Fruit fly (Drosophila melanogaster) ovary, adult (tissue): ENCODE data around the gene CG10445.

Experiments
- CG17801 ChIP-seq: fragments of 200-800 bp; optimal IDR thresholded peaks from 2 replicates; lab custom pipeline; 2019; ENCODE audit warnings: missing biosample characterization, mild to moderate bottlenecking, missing genetic modification characterization, moderate library complexity; ENCODE audit not compliant: partially characterized antibody

The CG10445 gene

DNA sequence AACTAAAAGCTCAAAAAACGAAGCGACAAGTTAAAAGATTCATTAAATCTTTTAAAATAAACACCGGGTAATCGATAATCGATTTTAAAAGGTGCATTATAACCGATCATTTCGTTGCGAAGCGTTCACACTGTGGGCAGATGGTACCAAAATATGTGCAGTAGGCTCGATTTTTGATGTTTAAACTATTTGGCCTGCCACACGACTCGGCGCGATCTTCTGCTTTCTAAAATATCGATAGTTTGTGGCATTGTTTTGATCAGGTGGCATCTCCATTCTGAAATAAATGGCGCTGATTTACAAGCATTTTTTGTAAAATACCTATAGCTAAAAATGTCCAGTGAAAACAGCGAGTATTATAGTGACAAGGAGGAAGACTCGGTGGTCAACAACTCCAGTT lies at the start of gene CG10445, which contains the start of gene lds:
Gene CG10445 (minus strand): TSS at position 104 of the 400 bp plus-strand sequence.
Gene lds (plus strand): TSS at position 236 of the 400 bp plus-strand sequence.
- no peak for TF ChIP-seq CG17801 (GFP tag; lab: Kevin White, UChicago)

DNA sequence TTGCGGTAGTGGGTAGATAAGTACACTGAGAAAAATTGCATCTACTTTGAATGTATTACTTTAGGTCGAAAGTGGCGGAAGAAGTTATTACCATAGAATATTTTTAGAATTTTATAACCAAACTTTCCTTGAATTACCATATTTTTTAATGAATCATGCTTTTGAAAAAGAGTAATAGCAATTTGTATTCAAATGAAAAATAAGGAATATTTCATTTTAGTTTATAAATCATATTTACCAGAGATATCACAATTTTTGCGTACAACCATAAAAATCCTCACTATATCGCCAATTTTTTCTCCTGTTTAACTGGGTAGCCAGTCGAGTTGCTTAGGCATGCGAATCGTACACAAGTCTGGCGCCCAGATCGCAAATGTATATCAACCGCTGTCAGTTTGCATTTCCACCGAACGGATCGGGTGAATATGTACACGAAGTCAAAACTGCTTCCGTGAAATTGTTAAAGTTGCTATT lies 49.6 kb upstream of the CG10445 start:
- TF ChIP-seq CG17801 (GFP tag; lab: Kevin White, UChicago): no peak

DNA sequence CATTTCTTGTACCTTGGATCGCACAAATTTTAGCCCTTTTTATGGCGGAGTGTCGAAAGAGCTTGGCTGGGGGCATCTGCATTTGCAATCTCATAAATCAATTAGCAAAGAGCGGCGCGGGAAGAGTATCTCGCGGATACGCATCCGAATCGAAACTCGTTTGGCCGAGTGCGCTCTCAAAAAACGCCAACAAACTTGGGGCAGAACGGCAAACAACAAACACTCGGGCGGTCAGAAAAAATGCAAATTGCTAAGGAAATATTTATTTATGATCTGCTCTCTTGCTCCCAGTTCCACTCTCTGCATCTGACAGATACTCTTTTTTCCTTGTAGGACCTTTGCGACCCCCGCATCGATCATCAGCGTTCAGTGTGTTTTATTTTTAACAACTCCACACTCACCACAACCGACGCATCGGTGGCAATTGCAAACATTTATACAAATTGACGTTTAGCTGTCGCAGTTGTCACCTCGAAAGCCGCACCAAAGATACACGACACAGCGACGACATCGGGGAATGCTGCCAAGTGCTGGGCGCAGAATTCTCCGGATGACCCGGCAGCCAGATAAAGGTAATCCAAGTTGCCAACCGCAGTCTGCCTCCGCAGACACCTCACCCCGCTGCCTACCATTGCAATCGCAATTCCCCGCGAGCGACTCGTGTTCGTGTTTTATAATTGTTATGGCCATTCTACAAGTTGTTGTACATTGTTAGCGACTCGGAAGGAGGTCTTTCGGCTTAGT lies 49.0 kb upstream of the CG10445 start:
- TF ChIP-seq CG17801 (GFP tag; lab: Kevin White, UChicago): no peak

DNA sequence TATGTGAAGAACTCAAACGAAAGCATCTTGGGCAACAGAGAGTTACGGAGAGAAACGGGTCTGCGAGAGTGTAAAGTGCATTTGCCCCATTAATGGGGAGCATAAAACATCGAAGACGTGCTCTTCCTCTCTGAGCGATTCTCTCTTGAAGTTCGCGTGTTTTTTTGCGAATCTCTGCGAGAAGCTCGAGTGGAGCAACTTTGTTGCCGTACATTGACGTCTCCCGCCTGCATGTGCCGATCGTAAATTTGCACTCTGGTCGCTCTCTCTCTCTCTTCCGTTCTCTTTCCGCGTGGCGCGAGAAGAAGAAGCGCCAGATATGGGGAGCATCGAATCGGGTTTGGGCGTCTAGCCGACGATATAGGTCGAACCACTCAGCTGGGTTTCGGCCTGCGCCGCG lies 47.7 kb upstream of the CG10445 start:
- TF ChIP-seq CG17801 (GFP tag; lab: Kevin White, UChicago): peak; percentile 18

- TF ChIP-seq CG17801 (GFP tag; lab: Kevin White, UChicago): no peak
Observed at dm6 chr3R:7967347-7967746, 47.2 kb upstream of the CG10445 start, which contains the start of gene dsx. Gene dsx (minus strand): TSS chr3R:7967408.

DNA sequence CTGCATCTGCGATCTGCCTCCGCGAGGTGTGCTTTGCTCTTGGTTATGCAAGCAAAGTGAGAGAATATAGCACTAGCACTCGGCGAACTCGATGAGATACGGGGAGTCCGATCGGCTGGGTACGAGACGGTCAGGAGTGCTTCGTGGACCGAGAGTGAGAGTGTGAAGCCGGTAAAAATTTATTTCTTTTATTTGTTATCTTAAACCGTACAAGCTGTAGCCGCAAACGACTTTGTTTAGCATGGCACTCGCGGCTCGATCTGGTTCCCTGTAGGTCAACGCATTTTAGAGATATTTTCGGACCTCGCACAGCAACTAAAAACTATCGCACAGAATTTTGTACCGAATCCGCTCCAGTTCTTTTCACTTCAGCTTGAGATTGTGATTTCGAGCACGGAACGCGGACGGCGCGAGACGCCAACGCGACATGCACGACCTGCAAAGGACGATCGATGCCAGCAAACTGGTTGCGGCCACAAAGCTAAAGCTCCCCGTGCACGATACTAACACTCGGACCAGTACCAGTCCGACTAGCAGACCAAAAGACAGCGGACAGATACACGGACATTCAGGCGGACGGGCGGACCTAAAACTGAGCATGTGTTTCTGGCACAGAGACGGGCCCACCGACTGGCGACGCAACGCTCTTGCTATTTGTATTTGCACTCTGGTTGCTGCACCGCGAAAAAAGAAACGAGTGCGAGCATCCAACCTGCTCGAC lies 46.6 kb upstream of the CG10445 start:
- TF ChIP-seq CG17801 (GFP tag; lab: Kevin White, UChicago): no peak

- no peak for TF ChIP-seq CG17801 (GFP tag; lab: Kevin White, UChicago)
Observed at dm6 chr3R:7964751-7965319, 44.7 kb upstream of the CG10445 start.

DNA sequence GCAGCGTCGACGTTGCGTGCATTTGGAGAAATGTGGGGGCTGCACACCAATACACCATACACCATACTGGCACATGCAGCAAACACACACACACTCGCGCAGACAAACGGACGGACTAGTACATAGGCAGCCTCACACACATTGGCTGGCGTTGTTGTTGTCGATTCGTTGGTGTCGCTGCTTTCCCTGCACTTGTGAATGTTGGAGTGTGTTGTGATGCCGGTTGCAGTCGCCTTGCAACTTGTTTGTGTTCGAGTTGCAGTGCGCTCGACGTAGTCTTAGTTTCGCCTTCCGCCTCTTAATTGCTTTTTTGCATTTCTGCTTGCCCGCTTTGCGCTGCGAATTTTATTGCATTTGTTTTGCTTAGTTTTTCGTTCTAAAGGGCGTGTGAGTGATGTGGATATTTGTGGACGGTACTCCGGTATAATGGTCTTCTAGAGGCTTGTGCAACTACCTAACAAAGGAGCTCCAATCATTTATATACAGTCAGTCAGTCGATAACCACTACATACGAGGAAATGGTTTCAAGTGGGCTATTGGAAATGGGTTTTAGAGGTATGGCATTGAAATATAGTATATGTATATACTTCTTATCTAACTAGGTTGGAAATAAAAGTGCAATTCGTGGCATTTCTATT lies 43.5 kb upstream of the CG10445 start:
- no peak for TF ChIP-seq CG17801 (GFP tag; lab: Kevin White, UChicago)

- no peak for TF ChIP-seq CG17801 (GFP tag; lab: Kevin White, UChicago)
Observed at dm6 chr3R:7962778-7963494, 42.8 kb upstream of the CG10445 start.

dm6 chr3R:7961348-7961747 lies 41.2 kb upstream of the CG10445 start:
- no peak for TF ChIP-seq CG17801 (GFP tag; lab: Kevin White, UChicago)

- no peak for TF ChIP-seq CG17801 (GFP tag; lab: Kevin White, UChicago)
Observed at dm6 chr3R:7957008-7957407, 36.9 kb upstream of the CG10445 start.

DNA sequence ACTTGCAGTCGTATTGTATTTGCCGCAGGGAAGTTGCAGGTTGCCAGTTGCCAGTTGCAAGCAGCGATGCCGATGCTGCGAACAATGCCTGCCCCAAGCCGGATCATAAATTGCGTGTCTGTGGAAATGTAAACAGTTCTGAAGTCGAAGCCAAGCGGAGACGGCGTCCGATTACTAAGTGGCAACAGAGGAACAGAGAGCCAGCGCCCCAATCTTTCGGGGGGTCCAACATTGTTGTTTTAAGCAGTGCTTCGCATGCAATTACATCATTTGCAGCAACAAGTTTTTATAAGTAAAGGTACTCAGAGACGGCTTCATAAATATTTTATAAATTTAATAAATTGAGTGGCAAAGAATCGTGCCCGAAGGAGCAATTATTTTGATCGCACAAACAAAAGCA lies 34.4 kb upstream of the CG10445 start:
- TF ChIP-seq CG17801 (GFP tag; lab: Kevin White, UChicago): no peak

- no peak for TF ChIP-seq CG17801 (GFP tag; lab: Kevin White, UChicago)
Observed at dm6 chr3R:7953041-7953788, 33.1 kb upstream of the CG10445 start.

- TF ChIP-seq CG17801 (GFP tag; lab: Kevin White, UChicago): no peak
Observed at dm6 chr3R:7950147-7950546, 30.0 kb upstream of the CG10445 start.
